Worm (Caenorhabditis elegans): Measurements from ENCODE around the gene lir-2.

DNA sequence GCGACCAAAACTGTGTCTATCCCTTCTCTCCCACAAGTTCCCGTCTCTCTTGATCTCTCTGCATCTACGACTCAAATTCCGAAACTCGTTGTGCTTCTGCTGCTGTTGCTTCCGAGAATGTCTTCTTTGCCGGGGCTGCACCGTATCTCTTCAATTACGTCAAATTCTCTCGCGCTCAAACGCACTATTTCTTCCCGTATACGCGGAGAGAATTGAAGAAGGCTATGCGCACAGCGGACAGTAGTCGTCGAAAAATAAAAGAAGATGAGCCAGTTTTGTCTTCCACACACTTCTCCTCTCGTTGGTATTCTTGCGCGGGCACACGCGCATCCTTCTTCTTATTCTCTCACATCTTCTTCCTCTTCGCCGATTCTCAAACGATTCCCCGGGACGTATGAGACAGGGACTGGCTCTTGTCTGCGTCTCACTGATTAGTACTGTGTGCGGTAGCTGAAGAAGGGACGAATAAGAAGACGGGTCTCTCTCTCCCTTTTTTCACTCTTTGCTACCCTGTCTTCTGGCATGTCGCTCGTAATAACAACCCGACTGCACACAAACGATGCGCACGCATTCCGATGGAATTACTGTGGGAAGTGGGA, 9.3 kb downstream of the lir-2 start:
- 0 out of 2 replicates have a peak, but pooled peaks have one; percentile 37 for TF ChIP-seq tbx-11 (GFP tag; IDR thresholded peaks at IDR 0.05)
- TF ChIP-seq ama-1 (optimal IDR thresholded peaks at IDR 0.05): no peak
- TF ChIP-seq flt-1 (GFP tag; IDR thresholded peaks at IDR 0.05): no peak
- no peak for TF ChIP-seq hnd-1 (tag; optimal IDR thresholded peaks at IDR 0.05)
- TF ChIP-seq hmg-4 (GFP tag; optimal IDR thresholded peaks at IDR 0.05): peak; percentile 45
- TF ChIP-seq ceh-13 (GFP tag; optimal IDR thresholded peaks at IDR 0.05): no peak
